Worm (Caenorhabditis elegans): Measurements from ENCODE around the gene F33C8.4.

DNA sequence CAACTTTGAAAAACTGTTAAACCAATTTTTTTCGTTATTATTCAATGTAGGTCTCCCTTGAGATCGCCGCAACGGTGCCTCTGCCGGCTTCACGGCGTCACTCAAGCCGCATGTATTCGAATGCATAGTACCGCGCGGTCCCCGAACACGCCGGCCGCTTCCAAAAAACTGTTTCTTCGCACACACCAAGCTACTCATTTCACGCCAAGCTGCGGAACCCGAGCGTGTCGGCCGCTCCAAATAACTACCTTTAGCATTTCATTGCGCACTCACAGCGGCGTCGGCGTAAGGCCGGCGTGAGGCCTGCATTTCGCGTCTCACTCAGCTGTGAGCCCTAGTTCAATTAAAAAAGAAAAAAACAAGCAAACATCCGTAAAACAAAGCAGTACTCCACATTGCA is 24.5 kb downstream of the F33C8.4 start:
- no peak for TF ChIP-seq W03F9.2 (tag; optimal IDR thresholded peaks at IDR 0.05)
- no peak for TF ChIP-seq him-1 (tag; optimal IDR thresholded peaks at IDR 0.05)
- TF ChIP-seq dao-5 (tag; optimal IDR thresholded peaks at IDR 0.05) = no peak

All from whole organism, L4/young adult.